Worm (Caenorhabditis elegans): Measurements from ENCODE around the gene rml-4.
A peak's percentile ranks its signal among the peaks of the same experiment; 100 is the strongest.

rml-4 gene

DNA sequence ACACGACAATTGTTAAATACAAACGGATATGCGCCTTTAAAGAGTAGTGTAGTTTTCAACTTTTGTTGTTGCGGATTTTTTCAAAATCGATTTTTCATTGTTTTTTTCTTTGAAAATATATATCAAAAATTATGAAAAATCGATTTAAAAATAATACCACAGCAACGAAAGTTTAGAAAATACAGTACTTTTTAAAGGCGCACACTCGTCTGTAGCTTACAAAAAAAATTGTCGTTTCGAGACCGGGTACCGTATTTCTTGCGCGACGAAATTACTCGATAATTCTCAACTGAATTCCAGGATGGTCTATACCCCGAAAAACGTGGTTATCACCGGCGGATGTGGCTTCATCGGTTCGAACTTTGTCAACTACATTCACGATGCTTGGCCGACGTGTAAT is at the start of gene rml-4:
rml-4 (plus strand) TSS at position 301 of the 400 bp plus-strand sequence.
- TF ChIP-seq ceh-22 (tag; optimal IDR thresholded peaks at IDR 0.05) (no peak), zip-5 (tag; optimal IDR thresholded peaks at IDR 0.05) (no peak), nhr-232 (tag; optimal IDR thresholded peaks at IDR 0.05) (no peak), npax-4 (tag; optimal IDR thresholded peaks at IDR 0.05) (no peak)

- TF ChIP-seq mec-3 (tag; optimal IDR thresholded peaks at IDR 0.05; ENCODE audit: borderline replicate concordance), result no peak
- TF ChIP-seq che-1 (tag; optimal IDR thresholded peaks at IDR 0.05), result no peak
- no peak for TF ChIP-seq pha-2 (tag; optimal IDR thresholded peaks at IDR 0.05)
- no peak for TF ChIP-seq nhr-232 (tag; optimal IDR thresholded peaks at IDR 0.05)
- no peak for TF ChIP-seq syd-9 (tag; optimal IDR thresholded peaks at IDR 0.05)
- TF ChIP-seq ceh-9 (tag; optimal IDR thresholded peaks at IDR 0.05), result no peak
- no peak for TF ChIP-seq ceh-45 (GFP tag; IDR thresholded peaks at IDR 0.05)
- TF ChIP-seq lin-11 (tag; optimal IDR thresholded peaks at IDR 0.05), result no peak
- TF ChIP-seq Y22D7AL.16 (tag; optimal IDR thresholded peaks at IDR 0.05), result no peak
Measured at ce11 chrII:4246897-4247296, 48.0 kb upstream of the rml-4 start, which contains the start of gene gpa-11. TSS of gene gpa-11 (plus strand) at chrII:4247197.

- TF ChIP-seq che-1 (tag; optimal IDR thresholded peaks at IDR 0.05), result no peak
- no peak for TF ChIP-seq elt-4 (tag; optimal IDR thresholded peaks at IDR 0.05)
- peak; percentile 56 for TF ChIP-seq ceh-48 (tag; optimal IDR thresholded peaks at IDR 0.05)
- TF ChIP-seq C08G9.2 (tag; optimal IDR thresholded peaks at IDR 0.05), result no peak
- no peak for TF ChIP-seq hlh-15 (tag; optimal IDR thresholded peaks at IDR 0.05)
- TF ChIP-seq pqm-1 (tag; optimal IDR thresholded peaks at IDR 0.05), result no peak
- TF ChIP-seq fkh-6 (tag; optimal IDR thresholded peaks at IDR 0.05), result no peak
- TF ChIP-seq hlh-30 (tag; optimal IDR thresholded peaks at IDR 0.05; ENCODE audit: insufficient read depth), result no peak
Measured at ce11 chrII:4256541-4257001, 38.3 kb upstream of the rml-4 start, which contains the start of gene C16A11.7. TSS of gene C16A11.7 (minus strand) at chrII:4256951.

- TF ChIP-seq unc-42 (tag; optimal IDR thresholded peaks at IDR 0.05), result no peak
- TF ChIP-seq npax-4 (tag; optimal IDR thresholded peaks at IDR 0.05), result no peak
Measured at ce11 chrII:4258683-4259082, 36.2 kb upstream of the rml-4 start, which contains the start of gene clec-135. TSS of gene clec-135 (minus strand) at chrII:4258783.

- TF ChIP-seq elt-2 (tag; optimal IDR thresholded peaks at IDR 0.05) (no peak), sox-4 (tag; optimal IDR thresholded peaks at IDR 0.05) (no peak), unc-86 (tag; optimal IDR thresholded peaks at IDR 0.05) (no peak), hlh-30 (tag; optimal IDR thresholded peaks at IDR 0.05; ENCODE audit: insufficient read depth) (no peak), nfya-1 (tag; optimal IDR thresholded peaks at IDR 0.05) (no peak), unc-55 (GFP tag; optimal IDR thresholded peaks at IDR 0.05) (no peak), T23F11.4 (GFP tag; optimal IDR thresholded peaks at IDR 0.05) (no peak), fkh-10 (GFP tag; optimal IDR thresholded peaks at IDR 0.05) (no peak), tbx-7 (tag; optimal IDR thresholded peaks at IDR 0.05) (no peak), pax-1 (tag; optimal IDR thresholded peaks at IDR 0.05) (no peak), pros-1 (tag; optimal IDR thresholded peaks at IDR 0.05) (no peak)
Measured at ce11 chrII:4267711-4268110, 27.2 kb upstream of the rml-4 start.

- TF ChIP-seq pros-1 (tag; optimal IDR thresholded peaks at IDR 0.05), result no peak
- TF ChIP-seq gmeb-2 (tag; optimal IDR thresholded peaks at IDR 0.05), result no peak
- TF ChIP-seq C38D4.7 (GFP tag; optimal IDR thresholded peaks at IDR 0.05), result no peak
- no peak for TF ChIP-seq ref-2 (tag; optimal IDR thresholded peaks at IDR 0.05)
- no peak for TF ChIP-seq C08G9.2 (tag; optimal IDR thresholded peaks at IDR 0.05)
- no peak for TF ChIP-seq nhr-232 (tag; optimal IDR thresholded peaks at IDR 0.05)
- no peak for TF ChIP-seq madf-2 (tag; optimal IDR thresholded peaks at IDR 0.05)
- no peak for TF ChIP-seq tbx-7 (tag; optimal IDR thresholded peaks at IDR 0.05)
- no peak for TF ChIP-seq unc-42 (tag; optimal IDR thresholded peaks at IDR 0.05)
- no peak for TF ChIP-seq elt-2 (tag; optimal IDR thresholded peaks at IDR 0.05)
- TF ChIP-seq K09A11.1 (tag; optimal IDR thresholded peaks at IDR 0.05; ENCODE audit: insufficient read depth), result no peak
- TF ChIP-seq mec-3 (tag; optimal IDR thresholded peaks at IDR 0.05; ENCODE audit: borderline replicate concordance), result no peak
- TF ChIP-seq odd-2 (tag; optimal IDR thresholded peaks at IDR 0.05), result no peak
- no peak for TF ChIP-seq tbx-2 (tag; optimal IDR thresholded peaks at IDR 0.05)
- TF ChIP-seq che-1 (tag; optimal IDR thresholded peaks at IDR 0.05), result no peak
- no peak for TF ChIP-seq ceh-6 (GFP tag; optimal IDR thresholded peaks at IDR 0.05)
- no peak for TF ChIP-seq pqm-1 (tag; optimal IDR thresholded peaks at IDR 0.05)
- no peak for TF ChIP-seq hlh-6 (tag; optimal IDR thresholded peaks at IDR 0.05)
- no peak for TF ChIP-seq rnt-1 (tag; optimal IDR thresholded peaks at IDR 0.05)
Measured at ce11 chrII:4275637-4276252, 19.2 kb upstream of the rml-4 start, which contains the start of gene npr-42. TSS of gene npr-42 (plus strand) at chrII:4276202.
